Worm (Caenorhabditis elegans): Measurements from ENCODE around the gene Y47D7A.18.

The Y47D7A.18 gene

DNA sequence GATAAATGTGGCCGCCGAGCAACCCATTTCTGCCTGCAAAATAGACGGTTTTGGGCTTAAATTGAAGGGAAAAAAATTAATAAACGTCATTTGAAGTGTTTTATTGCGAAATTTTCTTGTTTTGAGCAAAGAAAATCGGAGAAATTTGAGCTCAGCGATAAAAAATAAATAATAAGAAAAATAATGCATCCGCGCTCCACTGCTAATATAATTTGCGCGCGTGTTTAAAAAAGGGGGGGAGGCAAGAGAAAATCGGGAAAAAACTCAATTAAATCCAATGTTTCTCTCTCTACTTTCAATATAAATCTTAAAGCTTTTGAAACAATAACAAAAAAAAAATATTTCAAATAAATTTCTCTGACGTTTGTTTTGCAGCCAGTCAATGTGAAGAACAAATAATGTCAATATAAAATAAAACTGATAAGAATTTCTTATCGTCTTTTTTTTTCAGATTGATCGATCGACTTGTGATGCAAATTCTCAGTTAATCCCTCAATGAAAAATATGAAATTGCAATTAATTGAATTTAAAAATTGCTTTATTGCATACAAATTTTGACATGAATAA, 34.0 kb upstream of the Y47D7A.18 start, which contains the start of gene rft-2 (continued):
- TF ChIP-seq daf-16 (GFP tag; optimal IDR thresholded peaks at IDR 0.05) = no peak
- peak; percentile 54 for TF ChIP-seq daf-16 (tag; optimal IDR thresholded peaks at IDR 0.05)
- no peak for TF ChIP-seq daf-8 (GFP tag; IDR thresholded peaks at IDR 0.05)
- TF ChIP-seq nhr-102 (tag; optimal IDR thresholded peaks at IDR 0.05) = peak; percentile 13
- TF ChIP-seq dve-1 (tag; optimal IDR thresholded peaks at IDR 0.05; ENCODE audit: insufficient read depth) = no peak
- TF ChIP-seq attf-4 (tag; optimal IDR thresholded peaks at IDR 0.05) = no peak
- TF ChIP-seq zip-11 (GFP tag; IDR thresholded peaks at IDR 0.05) = no peak
- TF ChIP-seq mxl-2 (GFP tag; conservative IDR thresholded peaks at IDR 0.05) = no peak
- TF ChIP-seq nhr-76 (tag; optimal IDR thresholded peaks at IDR 0.05) = no peak
- no peak for TF ChIP-seq F49E8.2 (tag; optimal IDR thresholded peaks at IDR 0.05; ENCODE audit: borderline replicate concordance)
- no peak for TF ChIP-seq R02D3.7 (tag; optimal IDR thresholded peaks at IDR 0.05)
- peak; percentile 45; the same call in 1 of the 2 replicates for TF ChIP-seq hmg-1.1 (GFP tag; IDR thresholded peaks at IDR 0.05)
- TF ChIP-seq nhr-237 (tag; optimal IDR thresholded peaks at IDR 0.05) = no peak
- TF ChIP-seq ces-1 (GFP tag; optimal IDR thresholded peaks at IDR 0.05) = peak; percentile 70

DNA sequence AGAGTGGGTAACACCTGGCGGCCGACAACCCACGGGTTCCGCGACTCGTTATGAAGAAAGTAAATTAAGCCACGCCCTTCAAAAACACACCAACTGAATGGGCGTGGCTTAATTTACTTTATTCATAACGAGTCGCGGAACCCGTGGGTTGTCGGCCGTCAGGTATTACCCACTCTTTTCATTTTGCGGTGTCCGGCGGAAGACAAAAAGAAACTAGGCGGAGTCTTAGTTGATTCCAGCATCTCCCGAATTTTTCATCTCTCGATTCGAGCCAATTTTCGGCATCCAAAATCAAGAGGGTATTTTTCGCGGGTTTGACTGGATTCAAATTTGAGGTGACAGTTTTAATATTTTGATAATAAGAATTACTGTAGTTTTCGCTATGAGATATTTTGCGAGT, 31.0 kb upstream of the Y47D7A.18 start:
- peak; percentile 52 for TF ChIP-seq F49E8.2 (tag; optimal IDR thresholded peaks at IDR 0.05; ENCODE audit: borderline replicate concordance)
- no peak for TF ChIP-seq lim-7 (GFP tag; IDR thresholded peaks at IDR 0.05)
- peak; percentile 63; the same call in 1 of the 2 replicates for TF ChIP-seq lin-38 (GFP tag; IDR thresholded peaks at IDR 0.05)
- TF ChIP-seq dmd-8 (GFP tag; IDR thresholded peaks at IDR 0.05) = no peak
- peak; percentile 35 for TF ChIP-seq unc-130 (GFP tag; optimal IDR thresholded peaks at IDR 0.05)
- peak; percentile 38; the same call in 1 of the 2 replicates for TF ChIP-seq snpc-1.2 (GFP tag; IDR thresholded peaks at IDR 0.05)
- TF ChIP-seq php-3 (GFP tag; IDR thresholded peaks at IDR 0.05) = no peak
- TF ChIP-seq arid-1 (GFP tag; conservative IDR thresholded peaks at IDR 0.05) = 0 out of 2 replicates have a peak, but pooled peaks have one; percentile 11

DNA sequence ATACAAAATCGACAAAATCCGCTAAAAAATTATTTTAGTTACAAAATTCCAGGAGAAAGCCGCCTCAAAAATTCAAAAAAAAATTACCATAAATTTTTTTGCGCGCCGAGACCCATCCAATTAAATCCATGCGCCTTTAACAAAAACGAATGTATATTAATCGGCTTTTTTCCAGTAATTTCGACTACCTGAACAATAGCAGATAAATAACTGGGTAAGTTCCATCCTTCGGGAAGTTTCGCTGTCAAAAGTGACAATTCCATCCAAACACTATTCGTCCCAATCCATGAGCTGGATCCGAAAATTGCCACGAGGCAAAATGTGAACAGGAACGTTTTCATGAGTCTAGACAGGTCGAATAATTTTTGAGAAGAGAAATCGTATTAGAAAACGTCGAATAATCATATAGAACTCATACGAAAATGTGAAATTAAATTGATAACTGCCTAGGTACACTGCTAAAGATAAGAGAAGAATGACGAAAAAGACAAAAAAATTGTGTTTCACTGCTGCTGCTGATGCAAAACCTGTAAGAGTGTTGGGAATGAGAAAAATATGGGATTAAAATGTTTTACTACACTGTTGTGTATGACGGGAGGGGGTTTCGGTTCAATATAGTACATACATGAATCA, 26.3 kb upstream of the Y47D7A.18 start, which contains the start of gene rft-1:
Gene rft-1 (minus strand): TSS at position 475 of the 633 bp plus-strand sequence.
- TF ChIP-seq pqm-1 (tag; optimal IDR thresholded peaks at IDR 0.05) = peak; percentile 68
- no peak for TF ChIP-seq ZK546.5 (tag; optimal IDR thresholded peaks at IDR 0.05)
- no peak for TF ChIP-seq ztf-7 (tag; optimal IDR thresholded peaks at IDR 0.05)
- TF ChIP-seq dmd-6 (GFP tag; IDR thresholded peaks at IDR 0.05) = peak; percentile 20; the same call in 1 of the 2 replicates
- no peak for TF ChIP-seq hif-1 (tag; optimal IDR thresholded peaks at IDR 0.05)
- peak; percentile 58 for TF ChIP-seq nhr-28 (tag; optimal IDR thresholded peaks at IDR 0.05)
- TF ChIP-seq aha-1 (tag) = peak; percentile 25
- no peak for TF ChIP-seq tra-1 (GFP tag; IDR thresholded peaks at IDR 0.05)
- TF ChIP-seq lir-3 (tag; optimal IDR thresholded peaks at IDR 0.05) = no peak
- TF ChIP-seq ces-1 (GFP tag; optimal IDR thresholded peaks at IDR 0.05) = no peak
- no peak for TF ChIP-seq nhr-48 (tag; optimal IDR thresholded peaks at IDR 0.05)
- no peak for TF ChIP-seq nhr-42 (GFP tag; IDR thresholded peaks at IDR 0.05)
- no peak for TF ChIP-seq egl-27 (tag; optimal IDR thresholded peaks at IDR 0.05)
- peak in 1 of 2 experiments; percentile 92 for TF ChIP-seq unc-62 (GFP tag; optimal IDR thresholded peaks at IDR 0.05 in 1 of 2)
- TF ChIP-seq unc-62 (tag; optimal IDR thresholded peaks at IDR 0.05) = no peak
- no peak for TF ChIP-seq arid-1 (GFP tag; conservative IDR thresholded peaks at IDR 0.05)
- TF ChIP-seq fos-1 (tag; optimal IDR thresholded peaks at IDR 0.05) = no peak
- TF ChIP-seq madf-9 (GFP tag; conservative IDR thresholded peaks at IDR 0.05) = no peak
- no peak for TF ChIP-seq set-16 (GFP tag; IDR thresholded peaks at IDR 0.05)
- no peak for TF ChIP-seq nhr-25 (tag; optimal IDR thresholded peaks at IDR 0.05; ENCODE audit: borderline replicate concordance, insufficient read depth)
- TF ChIP-seq nhr-237 (tag; optimal IDR thresholded peaks at IDR 0.05) = no peak
- no peak for TF ChIP-seq hlh-30 (tag; optimal IDR thresholded peaks at IDR 0.05; ENCODE audit: insufficient read depth)
- no peak for TF ChIP-seq attf-4 (tag; optimal IDR thresholded peaks at IDR 0.05)
- TF ChIP-seq ama-1 (optimal IDR thresholded peaks at IDR 0.05) = no peak
- peak; percentile 20 for TF ChIP-seq nhr-77 (tag; optimal IDR thresholded peaks at IDR 0.05)
- no peak for TF ChIP-seq ceh-20 (GFP tag; IDR thresholded peaks at IDR 0.05)
- TF ChIP-seq sdz-12 (GFP tag; optimal IDR thresholded peaks at IDR 0.05) = no peak
